Worm (Caenorhabditis elegans) whole organism, L4 larva: Measurements from ENCODE around the gene ucr-1.

Experiments
- F10B5.3 ChIP-seq: sonication (generic microtip); optimal IDR thresholded peaks from 2 replicates; lab custom pipeline; 2016; ENCODE audit warnings: mild to moderate bottlenecking, missing genetic modification characterization, missing compliant biosample characterization
- F37D6.2 ChIP-seq: sonication (generic microtip); optimal IDR thresholded peaks from 2 replicates; lab custom pipeline; 2016; ENCODE audit warnings: mild to moderate bottlenecking, missing genetic modification characterization, missing compliant biosample characterization
- F49E8.2 ChIP-seq: sonication (generic microtip); optimal IDR thresholded peaks from 2 replicates; lab custom pipeline; 2016; ENCODE audit warnings: missing compliant biosample characterization, mild to moderate bottlenecking, missing genetic modification characterization, borderline replicate concordance
- aha-1 ChIP-seq: fragments of 150-350 bp; peaks from one replicate; lab custom pipeline; 2014; ENCODE audit warnings: missing biosample characterization, missing genetic modification characterization
- ceh-62 ChIP-seq: sonication (generic microtip); optimal IDR thresholded peaks from 2 replicates; lab custom pipeline; 2017; ENCODE audit warnings: missing biosample characterization, missing genetic modification characterization
- ceh-82 ChIP-seq: sonication (generic microtip); optimal IDR thresholded peaks from 2 replicates; lab custom pipeline; 2017; ENCODE audit warnings: missing biosample characterization, missing genetic modification characterization
- ces-1 ChIP-seq: fragments of 150-350 bp; sonication (generic microtip); optimal IDR thresholded peaks from 4 replicates; lab custom pipeline; 2014; ENCODE audit warnings: missing biosample characterization, missing genetic modification reagents, missing genetic modification characterization
- dpl-1 ChIP-seq: fragments of 150-350 bp; optimal IDR thresholded peaks from 2 replicates; lab custom pipeline; 2014; ENCODE audit warnings: missing biosample characterization, missing genetic modification reagents, missing genetic modification characterization
- fos-1 ChIP-seq: fragments of 150-350 bp; optimal IDR thresholded peaks from 2 replicates; lab custom pipeline; 2014; ENCODE audit warnings: missing biosample characterization, missing genetic modification characterization
- hlh-30 ChIP-seq: sonication (generic microtip); optimal IDR thresholded peaks from 2 replicates; lab custom pipeline; 2017; ENCODE audit warnings: antibody characterized with exemption, mild to moderate bottlenecking, missing genetic modification characterization, missing compliant biosample characterization; ENCODE audit not compliant: insufficient read depth
- lin-15B ChIP-seq: fragments of 150-350 bp; sonication (generic microtip); optimal IDR thresholded peaks from 3 replicates; lab custom pipeline; 2014; ENCODE audit warnings: missing biosample characterization, missing genetic modification characterization
- lin-29 ChIP-seq: fragments of 200-800 bp; sonication (Bioruptor generic); IDR thresholded peaks from 2 replicates; pipeline ENCODE4 v1.3.6; 2022; ENCODE audit warnings: missing genetic modification reagents, missing genetic modification characterization, missing compliant biosample characterization
- lsy-2 ChIP-seq, 2 experiments: fragments of 150-350 bp in 1 of 2; sonication (generic microtip) in 1 of 2; optimal IDR thresholded peaks; 2 replicates each; lab custom pipeline; 2014 to 2017; ENCODE audit warnings: missing biosample characterization in 2 of 2, missing genetic modification characterization in 2 of 2
- madf-5 ChIP-seq, 2 experiments: fragments of 200-800 bp; sonication (Bioruptor generic); IDR thresholded peaks; 2 replicates each; pipeline ENCODE4 v1.3.6; 2022; ENCODE audit warnings: missing compliant biosample characterization in 2 of 2, missing genetic modification characterization in 2 of 2
- mes-2 ChIP-seq: sonication (generic microtip); optimal IDR thresholded peaks from 2 replicates; lab custom pipeline; 2016; ENCODE audit warnings: missing genotype, mild to moderate bottlenecking, missing genetic modification characterization, missing compliant biosample characterization; ENCODE audit not compliant: poor library complexity, severe bottlenecking
- mxl-3 ChIP-seq: fragments of 200-800 bp; sonication (Bioruptor generic); optimal IDR thresholded peaks from 2 replicates; lab custom pipeline; 2018; ENCODE audit warnings: mild to moderate bottlenecking, missing genetic modification characterization, missing compliant biosample characterization
- nhr-10 ChIP-seq: fragments of 150-350 bp; optimal IDR thresholded peaks from 2 replicates; lab custom pipeline; 2014; ENCODE audit warnings: missing biosample characterization, missing genetic modification characterization
- nhr-11 ChIP-seq: fragments of 150-350 bp; optimal IDR thresholded peaks from 2 replicates; lab custom pipeline; 2014; ENCODE audit warnings: missing biosample characterization, missing genetic modification characterization
- nhr-111 ChIP-seq: fragments of 200-800 bp; sonication (Bioruptor generic); optimal IDR thresholded peaks from 2 replicates; lab custom pipeline; 2018; ENCODE audit warnings: mild to moderate bottlenecking, missing genetic modification characterization, missing compliant biosample characterization
- nhr-237 ChIP-seq: sonication (generic microtip); optimal IDR thresholded peaks from 2 replicates; lab custom pipeline; 2017; ENCODE audit warnings: missing biosample characterization, missing genetic modification characterization
- nhr-48 ChIP-seq: sonication (generic microtip); optimal IDR thresholded peaks from 2 replicates; lab custom pipeline; 2016; ENCODE audit warnings: mild to moderate bottlenecking, missing genetic modification characterization, missing compliant biosample characterization
- nhr-76 ChIP-seq: fragments of 150-350 bp; optimal IDR thresholded peaks from 2 replicates; lab custom pipeline; 2014; ENCODE audit warnings: missing biosample characterization, missing genetic modification characterization
- nhr-77 ChIP-seq: fragments of 150-350 bp; optimal IDR thresholded peaks from 2 replicates; lab custom pipeline; 2014; ENCODE audit warnings: missing biosample characterization, missing genetic modification characterization
- pha-4 ChIP-seq, 2 experiments: fragments of 150-350 bp in 1 of 2; fragments of 200-800 bp in 1 of 2; sonication (Bioruptor generic) in 1 of 2; IDR thresholded peaks in 1 of 2; optimal IDR thresholded peaks in 1 of 2; 2 replicates each; pipeline versions ENCODE4 v1.3.6 to Lab custom; 2014 to 2022; ENCODE audit warnings: missing genetic modification characterization in 2 of 2, missing genetic modification reagents in 2 of 2, missing biosample characterization in 1 of 2, missing compliant biosample characterization in 1 of 2
- rbr-2 ChIP-seq: sonication (generic microtip); optimal IDR thresholded peaks from 2 replicates; lab custom pipeline; 2016; ENCODE audit warnings: missing genotype, missing genetic modification characterization, missing compliant biosample characterization
- saeg-2 ChIP-seq: fragments of 200-800 bp; sonication (Bioruptor generic); IDR thresholded peaks from 2 replicates; pipeline ENCODE4 v1.3.6; 2022; ENCODE audit warnings: missing genetic modification reagents, missing genetic modification characterization, missing compliant biosample characterization
- skn-1 ChIP-seq: fragments of 150-350 bp; optimal IDR thresholded peaks from 2 replicates; lab custom pipeline; 2014; ENCODE audit warnings: missing biosample characterization, missing genetic modification characterization
- spr-1 ChIP-seq: sonication (generic microtip); optimal IDR thresholded peaks from 2 replicates; lab custom pipeline; 2016; ENCODE audit warnings: mild to moderate bottlenecking, missing genetic modification characterization, missing compliant biosample characterization
- spr-3 ChIP-seq: fragments of 200-800 bp; sonication (Bioruptor generic); optimal IDR thresholded peaks from 2 replicates; lab custom pipeline; 2018; ENCODE audit warnings: mild to moderate bottlenecking, missing genetic modification characterization, missing compliant biosample characterization
- tag-97 ChIP-seq: fragments of 200-800 bp; sonication (Bioruptor generic); IDR thresholded peaks from 2 replicates; pipeline ENCODE4 v1.3.6; 2022; ENCODE audit warnings: missing genetic modification characterization, missing compliant biosample characterization
- unc-130 ChIP-seq: sonication (generic microtip); optimal IDR thresholded peaks from 2 replicates; lab custom pipeline; 2016; ENCODE audit warnings: missing genetic modification reagents, missing genetic modification characterization, missing compliant biosample characterization
- unc-62 ChIP-seq, 3 experiments: fragments of 150-350 bp in 1 of 3; sonication (generic microtip); optimal IDR thresholded peaks in 2 of 3; peaks in 1 of 3; 1 replicate in 1 of 3; 2 replicates in 2 of 3; lab custom pipeline; 2014 to 2017; ENCODE audit warnings: missing biosample characterization in 3 of 3, missing genetic modification characterization in 3 of 3, missing genetic modification reagents in 3 of 3, missing genotype in 1 of 3
- vab-7 ChIP-seq: fragments of 200-800 bp; sonication (Bioruptor generic); IDR thresholded peaks from 2 replicates; pipeline ENCODE4 v1.3.6; 2022; ENCODE audit warnings: missing genetic modification reagents, missing genetic modification characterization, missing compliant biosample characterization
- zfp-3 ChIP-seq: fragments of 200-800 bp; sonication (Bioruptor generic); conservative IDR thresholded peaks from 2 replicates; pipeline ENCODE4 v1.3.6; 2022; ENCODE audit warnings: missing genetic modification reagents, missing genetic modification characterization, missing compliant biosample characterization
- zip-11 ChIP-seq: fragments of 200-800 bp; sonication (Bioruptor generic); IDR thresholded peaks from 2 replicates; pipeline ENCODE4 v1.3.6; 2022; ENCODE audit warnings: missing genetic modification characterization, missing compliant biosample characterization
- zip-2 ChIP-seq: fragments of 150-350 bp; optimal IDR thresholded peaks from 2 replicates; lab custom pipeline; 2014; ENCODE audit warnings: missing biosample characterization, missing genetic modification characterization
- ztf-7 ChIP-seq: fragments of 150-350 bp; optimal IDR thresholded peaks from 2 replicates; lab custom pipeline; 2014; ENCODE audit warnings: missing biosample characterization, missing genetic modification characterization

ucr-1 gene

DNA sequence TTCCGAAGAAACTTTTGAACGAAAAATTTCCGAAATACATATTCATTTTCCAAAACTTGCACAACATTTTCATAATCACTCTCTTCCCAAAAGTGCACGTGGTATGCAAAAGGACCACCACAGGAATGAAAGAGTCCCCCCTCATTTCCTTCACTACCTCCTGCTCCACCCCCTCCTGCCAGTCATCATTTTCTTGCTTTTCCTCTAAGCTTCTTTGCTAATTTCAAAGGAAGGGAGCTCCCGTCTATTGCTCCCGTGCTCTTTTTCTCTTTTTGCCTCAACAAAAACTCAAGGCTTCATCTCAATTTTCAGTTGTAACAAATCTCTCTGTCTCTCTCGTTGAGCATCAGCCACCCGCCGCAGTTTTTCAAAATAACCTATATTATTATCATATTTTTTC, 19.1 kb upstream of the ucr-1 start:
- no peak for TF ChIP-seq unc-62 (GFP tag; optimal IDR thresholded peaks at IDR 0.05 in 1 of 2; lab: Kevin White, UChicago)
- TF ChIP-seq unc-62 (tag; optimal IDR thresholded peaks at IDR 0.05; lab: Kevin White, UChicago), result no peak
- TF ChIP-seq aha-1 (tag; lab: Kevin White, UChicago), result peak; percentile 57
- peak; percentile 52 for TF ChIP-seq hlh-30
- no peak for TF ChIP-seq lin-29 (GFP tag; lab: Robert Waterston, UW)

DNA sequence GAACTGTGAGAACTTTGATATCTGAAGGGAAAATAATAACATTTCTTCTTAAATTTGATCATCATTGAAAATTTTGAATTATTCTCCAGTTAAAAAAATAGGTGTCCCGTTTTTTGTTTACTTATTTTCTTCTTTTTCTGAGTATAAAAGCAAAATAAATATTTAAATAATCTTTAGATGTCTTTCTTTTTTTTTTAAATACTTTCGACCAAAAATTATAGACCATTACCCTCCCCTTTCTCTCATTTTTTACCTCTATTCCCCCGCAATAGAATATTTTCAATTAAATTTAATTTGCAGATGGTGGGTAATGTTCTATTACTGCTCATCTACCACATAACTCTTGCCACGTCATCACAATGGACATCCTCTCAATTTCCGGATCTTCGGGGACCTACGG, 18.2 kb upstream of the ucr-1 start, which contains the start of gene molo-1:
TSS of gene molo-1 (plus strand) at position 301 of the 400 bp plus-strand sequence.
- no peak for TF ChIP-seq nhr-77
- no peak for TF ChIP-seq F49E8.2 (tag; lab: Kevin White, UChicago)
- TF ChIP-seq madf-5 (GFP tag; IDR thresholded peaks at IDR 0.05; lab: Robert Waterston, UW), result no peak
- TF ChIP-seq vab-7 (GFP tag; lab: Robert Waterston, UW), result no peak
- TF ChIP-seq aha-1 (tag; lab: Kevin White, UChicago), result no peak
- no peak for TF ChIP-seq nhr-76
- TF ChIP-seq nhr-237 (tag; lab: Kevin White, UChicago), result no peak
- TF ChIP-seq lin-15B (tag; lab: Kevin White, UChicago), result no peak
- TF ChIP-seq zip-11 (GFP tag; lab: Robert Waterston, UW), result no peak
- no peak for TF ChIP-seq lin-29 (GFP tag; lab: Robert Waterston, UW)
- TF ChIP-seq nhr-111 (GFP tag; lab: Kevin White, UChicago), result no peak
- no peak for TF ChIP-seq F37D6.2
- TF ChIP-seq mxl-3 (GFP tag; lab: Kevin White, UChicago), result no peak
- no peak for TF ChIP-seq nhr-48 (tag; lab: Kevin White, UChicago)
- TF ChIP-seq zfp-3, result no peak
- no peak for TF ChIP-seq dpl-1 (GFP tag; lab: Kevin White, UChicago)
- TF ChIP-seq F10B5.3 (tag; lab: Kevin White, UChicago), result no peak
- TF ChIP-seq skn-1, result no peak

DNA sequence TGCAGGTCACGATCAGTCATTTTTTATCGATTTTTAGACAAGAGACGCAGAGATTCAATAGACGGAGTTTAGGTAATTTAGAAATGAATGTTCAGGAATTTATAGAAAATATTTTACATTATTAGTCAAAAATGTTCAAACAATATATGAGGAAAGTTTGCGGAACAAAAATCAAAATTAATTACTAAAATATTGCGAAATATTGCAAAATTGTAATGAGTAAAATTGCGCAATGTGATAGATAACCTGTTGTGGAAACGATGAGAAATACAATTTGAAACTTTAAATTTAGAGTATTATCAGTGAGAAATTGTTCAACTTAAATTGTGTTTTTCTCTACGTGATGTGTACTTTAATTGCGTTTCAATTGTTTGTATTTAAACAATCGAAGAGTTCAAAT, 10.9 kb upstream of the ucr-1 start, which contains the start of gene F56D2.5:
TSS of gene F56D2.5 (minus strand) at position 371 of the 400 bp plus-strand sequence.
- TF ChIP-seq ztf-7 (tag; lab: Kevin White, UChicago) (peak; percentile 96), pha-4 (GFP tag; IDR thresholded peaks at IDR 0.05; lab: Robert Waterston, UW) (no peak), pha-4 (tag; optimal IDR thresholded peaks at IDR 0.05; lab: Kevin White, UChicago) (no peak), zip-2 (tag; lab: Kevin White, UChicago) (peak; percentile 98), lsy-2 (tag; optimal IDR thresholded peaks at IDR 0.05; lab: Kevin White, UChicago) (peak in 1 of 2 experiments; percentile 5), unc-62 (GFP tag; optimal IDR thresholded peaks at IDR 0.05 in 1 of 2; lab: Kevin White, UChicago) (peak in 1 of 2 experiments; percentile 29), unc-62 (tag; optimal IDR thresholded peaks at IDR 0.05; lab: Kevin White, UChicago) (no peak)

DNA sequence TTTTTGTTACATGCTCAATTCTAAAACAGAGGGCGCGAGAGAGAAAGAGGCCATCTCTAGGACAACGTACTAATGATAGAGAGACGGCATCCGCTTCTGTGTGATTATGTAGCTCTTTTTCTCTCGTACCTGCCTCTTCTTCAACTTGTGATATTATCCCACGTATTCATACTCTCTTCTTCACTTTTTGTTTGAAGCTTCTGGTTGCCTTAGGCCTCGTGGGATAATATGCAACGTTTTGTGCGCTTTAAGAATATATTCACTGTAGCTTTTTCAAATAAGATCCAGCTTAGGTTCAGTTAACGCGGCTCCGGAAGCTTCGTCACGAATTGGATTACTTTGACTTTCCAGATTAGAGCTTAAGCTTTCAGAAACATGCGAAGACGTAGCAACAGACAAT, 9.2 kb upstream of the ucr-1 start, which contains the start of the genes F56D2.8 and uev-2:
TSS of gene F56D2.8 (minus strand) at position 101 of the 400 bp plus-strand sequence.
TSS of gene uev-2 (plus strand) at position 360 of the 400 bp plus-strand sequence.
- TF ChIP-seq madf-5 (GFP tag; IDR thresholded peaks at IDR 0.05; lab: Robert Waterston, UW) (no peak), hlh-30 (no peak), rbr-2 (tag; lab: Kevin White, UChicago) (no peak), spr-1 (tag; lab: Kevin White, UChicago) (no peak), unc-62 (GFP tag; optimal IDR thresholded peaks at IDR 0.05 in 1 of 2; lab: Kevin White, UChicago) (no peak), unc-62 (tag; optimal IDR thresholded peaks at IDR 0.05; lab: Kevin White, UChicago) (no peak), fos-1 (no peak), ces-1 (GFP tag; lab: Kevin White, UChicago) (no peak), unc-130 (GFP tag; lab: Kevin White, UChicago) (no peak)

DNA sequence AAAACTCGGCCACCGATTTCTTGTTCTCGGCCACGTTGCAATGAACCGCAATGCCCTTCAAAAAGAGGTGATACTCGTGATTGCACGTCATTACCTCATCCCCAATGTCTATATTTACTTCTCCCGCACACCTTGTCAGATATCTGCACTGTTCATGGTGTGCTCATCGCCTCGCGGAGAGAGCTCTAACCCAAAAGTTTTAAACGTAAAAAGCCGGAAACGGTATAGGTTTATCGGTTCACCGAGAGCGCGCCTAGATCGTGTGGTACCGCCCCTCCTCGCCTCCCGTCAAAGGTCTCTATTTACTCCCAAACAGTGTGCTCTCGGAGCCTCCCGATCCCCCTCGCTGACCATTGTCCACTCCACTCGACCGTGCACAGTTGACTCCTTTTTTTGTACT, 7.3 kb upstream of the ucr-1 start, which contains the start of gene F56D2.3:
TSS of gene F56D2.3 (plus strand) at position 301 of the 400 bp plus-strand sequence.
- no peak for TF ChIP-seq ceh-62 (tag; lab: Kevin White, UChicago)
- TF ChIP-seq saeg-2 (GFP tag; lab: Robert Waterston, UW), result no peak
- TF ChIP-seq ceh-82 (tag; lab: Kevin White, UChicago), result no peak
- TF ChIP-seq skn-1, result no peak
- no peak for TF ChIP-seq tag-97
- no peak for TF ChIP-seq mes-2 (tag; lab: Kevin White, UChicago)
- no peak for TF ChIP-seq spr-3
- TF ChIP-seq nhr-48 (tag; lab: Kevin White, UChicago), result no peak
- TF ChIP-seq nhr-11 (tag; lab: Kevin White, UChicago), result no peak
- TF ChIP-seq nhr-10 (tag; lab: Kevin White, UChicago), result no peak
